Worm (Caenorhabditis elegans): ENCODE data around the gene idpp-13.

The idpp-13 gene

ce11 chrIII:886726-887125, 30.1 kb downstream of the idpp-13 start, which contains the start of gene zer-1:
Gene zer-1, minus strand, starts transcription at chrIII:886793.
- TF ChIP-seq lin-13 (GFP tag; optimal IDR thresholded peaks at IDR 0.05) (no peak), blmp-1 (tag; optimal IDR thresholded peaks at IDR 0.05; ENCODE audit: insufficient read depth) (peak; percentile 67), mdl-1 (tag; optimal IDR thresholded peaks at IDR 0.05) (no peak), elt-1 (tag; optimal IDR thresholded peaks at IDR 0.05) (no peak), unc-39 (tag; optimal IDR thresholded peaks at IDR 0.05) (no peak), gmeb-1 (tag; optimal IDR thresholded peaks at IDR 0.05) (no peak), egl-27 (tag; optimal IDR thresholded peaks at IDR 0.05) (no peak), snpc-4 (tag; optimal IDR thresholded peaks at IDR 0.05) (no peak), sma-3 (GFP tag; optimal IDR thresholded peaks at IDR 0.05) (no peak), crh-2 (tag; optimal IDR thresholded peaks at IDR 0.05) (peak; percentile 8), ztf-1 (GFP tag; conservative IDR thresholded peaks at IDR 0.05) (no peak)

- TF ChIP-seq sem-4 (tag; optimal IDR thresholded peaks at IDR 0.05) = no peak
- TF ChIP-seq unc-55 (GFP tag; optimal IDR thresholded peaks at IDR 0.05) = no peak
- TF ChIP-seq egl-27 (tag; optimal IDR thresholded peaks at IDR 0.05) = no peak
- TF ChIP-seq snpc-4 (tag; optimal IDR thresholded peaks at IDR 0.05) = no peak
- no peak for TF ChIP-seq aly-2 (tag; optimal IDR thresholded peaks at IDR 0.05)
- no peak for TF ChIP-seq mbf-1 (tag; optimal IDR thresholded peaks at IDR 0.05)
- TF ChIP-seq ztf-1 (GFP tag; conservative IDR thresholded peaks at IDR 0.05) = no peak
- no peak for TF ChIP-seq nhr-77 (tag; optimal IDR thresholded peaks at IDR 0.05)
- TF ChIP-seq skn-1 (tag; optimal IDR thresholded peaks at IDR 0.05) = no peak
- TF ChIP-seq elt-3 (tag; optimal IDR thresholded peaks at IDR 0.05) = no peak
- TF ChIP-seq crh-2 (tag; optimal IDR thresholded peaks at IDR 0.05) = no peak
These were observed 33.2 kb downstream of the idpp-13 start for ce11 chrIII:883595-883994.

- no peak for TF ChIP-seq sem-4 (tag; optimal IDR thresholded peaks at IDR 0.05)
- no peak for TF ChIP-seq aly-2 (tag; optimal IDR thresholded peaks at IDR 0.05)
- TF ChIP-seq zag-1 (tag; optimal IDR thresholded peaks at IDR 0.05) = no peak
- no peak for TF ChIP-seq nhr-6 (tag; optimal IDR thresholded peaks at IDR 0.05)
- TF ChIP-seq gmeb-1 (tag; optimal IDR thresholded peaks at IDR 0.05) = no peak
- TF ChIP-seq ceh-16 (tag; optimal IDR thresholded peaks at IDR 0.05) = no peak
- TF ChIP-seq nhr-21 (tag; optimal IDR thresholded peaks at IDR 0.05) = no peak
- no peak for TF ChIP-seq lin-11 (tag; optimal IDR thresholded peaks at IDR 0.05)
- TF ChIP-seq nhr-77 (tag; optimal IDR thresholded peaks at IDR 0.05) = no peak
- no peak for TF ChIP-seq blmp-1 (tag; optimal IDR thresholded peaks at IDR 0.05; ENCODE audit: insufficient read depth)
- TF ChIP-seq alr-1 (tag; optimal IDR thresholded peaks at IDR 0.05) = no peak
These were observed 35.3 kb downstream of the idpp-13 start for ce11 chrIII:881460-881859.

ce11 chrIII:880840-881239, 36.0 kb downstream of the idpp-13 start:
- TF ChIP-seq peb-1 (tag; optimal IDR thresholded peaks at IDR 0.05) (no peak), dmd-4 (tag; optimal IDR thresholded peaks at IDR 0.05) (no peak)

ce11 chrIII:879634-880033, 37.2 kb downstream of the idpp-13 start, which contains the start of the genes T24C4.5 and ucr-2.3:
Gene T24C4.5, minus strand, starts transcription at chrIII:879734.
Gene ucr-2.3, plus strand, starts transcription at chrIII:879860.
- TF ChIP-seq dmd-4 (tag; optimal IDR thresholded peaks at IDR 0.05) (no peak), sma-3 (GFP tag; optimal IDR thresholded peaks at IDR 0.05) (no peak), lin-13 (GFP tag; optimal IDR thresholded peaks at IDR 0.05) (no peak)

ce11 chrIII:873432-873831, 43.4 kb downstream of the idpp-13 start, which contains the start of gene clc-19:
Gene clc-19, minus strand, starts transcription at chrIII:873566.
- TF ChIP-seq fos-1 (tag; optimal IDR thresholded peaks at IDR 0.05) (peak; percentile 88), elt-1 (tag; optimal IDR thresholded peaks at IDR 0.05) (no peak)

- TF ChIP-seq nhr-77 (tag; optimal IDR thresholded peaks at IDR 0.05) (no peak), nhr-10 (tag; optimal IDR thresholded peaks at IDR 0.05) (no peak), lin-11 (tag; optimal IDR thresholded peaks at IDR 0.05) (no peak), zag-1 (tag; optimal IDR thresholded peaks at IDR 0.05) (no peak), skn-1 (tag; optimal IDR thresholded peaks at IDR 0.05) (no peak)
These were observed 44.4 kb downstream of the idpp-13 start, which contains the start of the genes T24C4.3 and clc-20 for ce11 chrIII:872373-872772. Gene T24C4.3, minus strand, starts transcription at chrIII:872473. Gene clc-20, plus strand, starts transcription at chrIII:872583.

- TF ChIP-seq nhr-12 (tag; optimal IDR thresholded peaks at IDR 0.05) = no peak
- no peak for TF ChIP-seq zag-1 (tag; optimal IDR thresholded peaks at IDR 0.05)
- no peak for TF ChIP-seq alr-1 (tag; optimal IDR thresholded peaks at IDR 0.05)
- TF ChIP-seq snpc-4 (tag; optimal IDR thresholded peaks at IDR 0.05) = no peak
- no peak for TF ChIP-seq nhr-237 (tag; optimal IDR thresholded peaks at IDR 0.05)
- TF ChIP-seq nhr-23 (tag; optimal IDR thresholded peaks at IDR 0.05) = no peak
- TF ChIP-seq aly-2 (tag; optimal IDR thresholded peaks at IDR 0.05) = no peak
- no peak for TF ChIP-seq ceh-16 (tag; optimal IDR thresholded peaks at IDR 0.05)
- no peak for TF ChIP-seq unc-39 (tag; optimal IDR thresholded peaks at IDR 0.05)
- TF ChIP-seq nhr-11 (tag; optimal IDR thresholded peaks at IDR 0.05) = no peak
- no peak for TF ChIP-seq gmeb-1 (tag; optimal IDR thresholded peaks at IDR 0.05)
- TF ChIP-seq nhr-6 (tag; optimal IDR thresholded peaks at IDR 0.05) = no peak
- no peak for TF ChIP-seq nhr-10 (tag; optimal IDR thresholded peaks at IDR 0.05)
These were observed 46.2 kb downstream of the idpp-13 start for ce11 chrIII:870555-870954.
